Worm (Caenorhabditis elegans) whole organism, midembryonic: ENCODE measurements around the gene T23G5.3.

Source experiments
- T22C8.4 ChIP-seq: fragments of 200-800 bp; sonication (Bioruptor generic); IDR thresholded peaks from 2 replicates; pipeline ENCODE4 v1.3.6; 2022; ENCODE audit warnings: missing genetic modification characterization, missing compliant biosample characterization
- cog-1 ChIP-seq: sonication (generic microtip); optimal IDR thresholded peaks from 2 replicates; lab custom pipeline; 2016; ENCODE audit warnings: missing genetic modification characterization, missing compliant biosample characterization
- flt-1 ChIP-seq: fragments of 200-800 bp; sonication (Bioruptor generic); IDR thresholded peaks from 2 replicates; pipeline ENCODE4 v1.3.6; 2022; ENCODE audit warnings: missing genetic modification characterization, missing compliant biosample characterization
- klf-2 ChIP-seq: fragments of 200-800 bp; sonication (Bioruptor generic); conservative IDR thresholded peaks from 2 replicates; pipeline ENCODE4 v1.3.6; 2022; ENCODE audit warnings: missing genetic modification reagents, missing genetic modification characterization, missing compliant biosample characterization
- med-1 ChIP-seq: sonication (generic microtip); optimal IDR thresholded peaks from 2 replicates; lab custom pipeline; 2017; ENCODE audit warnings: missing genetic modification characterization, mild to moderate bottlenecking, missing compliant biosample characterization, antibody characterized with exemption, missing genetic modification reagents; ENCODE audit not compliant: insufficient read depth
- ref-1 ChIP-seq: fragments of 200-800 bp; sonication (Bioruptor generic); conservative IDR thresholded peaks from 2 replicates; pipeline ENCODE4 v1.3.6; 2022; ENCODE audit warnings: missing genetic modification reagents, missing genetic modification characterization, missing compliant biosample characterization
- tab-1 ChIP-seq: fragments of 200-800 bp; sonication (Bioruptor generic); IDR thresholded peaks from 2 replicates; pipeline ENCODE4 v1.3.6; 2022; ENCODE audit warnings: missing genetic modification characterization, missing compliant biosample characterization
- ztf-23 ChIP-seq: fragments of 200-800 bp; sonication (Bioruptor generic); IDR thresholded peaks from 2 replicates; pipeline ENCODE4 v1.3.6; 2022; ENCODE audit warnings: missing genetic modification reagents, missing genetic modification characterization, missing compliant biosample characterization
- ztf-29 ChIP-seq: fragments of 200-800 bp; sonication (Bioruptor generic); IDR thresholded peaks from 2 replicates; pipeline ENCODE4 v1.3.6; 2022; ENCODE audit warnings: missing genetic modification reagents, missing genetic modification characterization, missing compliant biosample characterization

DNA sequence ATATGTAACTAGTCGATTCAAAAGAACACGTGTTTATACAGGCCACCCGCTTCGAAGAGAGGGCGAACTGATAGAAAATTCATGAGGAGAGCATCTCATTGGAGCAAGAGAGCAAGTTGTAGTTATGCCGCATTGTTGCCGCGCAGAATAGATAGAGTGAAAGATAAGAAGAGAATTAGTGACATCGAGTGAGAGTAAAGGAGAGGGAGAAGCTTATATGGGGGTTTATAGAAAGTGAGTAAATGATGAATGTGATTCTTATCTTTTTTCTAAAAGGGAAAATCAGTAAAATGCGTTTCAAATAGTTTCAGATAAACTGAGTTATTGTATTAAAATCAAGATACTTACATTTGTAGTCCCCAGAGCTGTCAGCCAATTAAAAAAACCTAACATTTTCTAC, 39.1 kb upstream of the T23G5.3 start:
- no peak for TF ChIP-seq klf-2 (GFP tag; lab: Robert Waterston, UW)
- no peak for TF ChIP-seq ref-1 (GFP tag; lab: Robert Waterston, UW)
- no peak for TF ChIP-seq ztf-29 (GFP tag; lab: Robert Waterston, UW)
- TF ChIP-seq tab-1 (GFP tag; lab: Robert Waterston, UW) = no peak
- TF ChIP-seq T22C8.4 (GFP tag; lab: Robert Waterston, UW) = no peak
- no peak for TF ChIP-seq med-1 (GFP tag; lab: Kevin White, UChicago)
- TF ChIP-seq cog-1 (tag; lab: Kevin White, UChicago) = no peak
- TF ChIP-seq flt-1 (GFP tag; lab: Robert Waterston, UW) = no peak
- TF ChIP-seq ztf-23 (GFP tag; lab: Robert Waterston, UW) = no peak
